Worm (Caenorhabditis elegans): ENCODE measurements around the gene mtl-1.

The mtl-1 gene

DNA sequence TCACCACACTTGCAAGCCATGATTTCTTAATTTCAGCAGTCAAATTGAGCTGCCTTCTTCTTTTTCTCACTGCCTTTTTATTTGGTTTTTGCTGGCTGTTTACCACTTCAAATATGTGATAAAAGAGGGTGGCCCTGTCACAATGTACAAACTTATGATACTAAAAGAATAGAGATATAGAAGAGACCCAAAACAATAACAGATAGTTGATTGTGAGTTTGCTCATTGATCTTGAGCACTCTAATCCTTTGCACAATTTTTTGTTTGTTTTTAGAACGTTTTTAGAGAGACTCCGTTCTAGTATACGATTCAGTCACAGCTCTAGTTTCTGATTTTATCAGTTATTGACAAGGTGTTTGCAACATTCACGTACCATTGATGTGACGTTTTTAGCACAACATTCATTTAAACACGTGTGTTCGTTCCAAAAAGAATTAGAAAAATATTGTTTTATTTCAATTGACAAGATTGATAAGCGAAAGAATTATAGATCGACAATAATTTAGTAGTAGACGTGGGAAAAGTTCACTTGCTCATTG, at the start of gene mtl-1:
Gene mtl-1 (minus strand): TSS at position 51 of the 539 bp plus-strand sequence.
- no peak for TF ChIP-seq F13H6.1 (tag; optimal IDR thresholded peaks at IDR 0.05)

DNA sequence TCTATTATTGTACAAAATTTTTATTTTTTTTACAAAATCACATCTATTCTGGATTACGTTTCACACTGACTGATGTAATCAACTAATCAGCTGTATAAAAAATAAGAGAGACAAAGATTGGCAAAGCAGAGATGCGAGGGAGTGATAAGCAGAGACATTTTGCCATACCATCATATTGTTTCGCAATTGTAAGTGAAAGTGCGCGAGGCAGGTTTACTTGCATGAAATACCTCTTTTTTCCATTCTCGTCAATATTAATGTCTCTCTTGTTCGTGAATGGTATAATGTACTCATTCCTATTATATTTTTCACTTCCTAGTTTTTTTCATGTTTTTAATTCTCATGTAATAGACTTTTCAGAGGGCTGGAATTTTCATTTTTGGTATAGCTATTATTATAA, 45.2 kb upstream of the mtl-1 start:
- no peak for TF ChIP-seq dmd-4 (tag; optimal IDR thresholded peaks at IDR 0.05; ENCODE audit: borderline replicate concordance)
- TF ChIP-seq che-1 (tag; optimal IDR thresholded peaks at IDR 0.05): no peak
- no peak for TF ChIP-seq C08G9.2 (tag; optimal IDR thresholded peaks at IDR 0.05)
- TF ChIP-seq hlh-8 (tag; optimal IDR thresholded peaks at IDR 0.05): no peak
- no peak for TF ChIP-seq syd-9 (tag; optimal IDR thresholded peaks at IDR 0.05)
- no peak for TF ChIP-seq odd-2 (tag; optimal IDR thresholded peaks at IDR 0.05)
- no peak for TF ChIP-seq tbx-7 (tag; optimal IDR thresholded peaks at IDR 0.05)
- no peak for TF ChIP-seq K09A11.1 (tag; optimal IDR thresholded peaks at IDR 0.05; ENCODE audit: insufficient read depth)
- TF ChIP-seq unc-3 (GFP tag; conservative IDR thresholded peaks at IDR 0.05): no peak
- TF ChIP-seq unc-3 (tag; optimal IDR thresholded peaks at IDR 0.05): no peak
- no peak for TF ChIP-seq fkh-10 (GFP tag; optimal IDR thresholded peaks at IDR 0.05)
- no peak for TF ChIP-seq lim-6 (tag; optimal IDR thresholded peaks at IDR 0.05)
- TF ChIP-seq rnt-1 (tag; optimal IDR thresholded peaks at IDR 0.05): no peak
- TF ChIP-seq ceh-45 (GFP tag; IDR thresholded peaks at IDR 0.05): no peak

DNA sequence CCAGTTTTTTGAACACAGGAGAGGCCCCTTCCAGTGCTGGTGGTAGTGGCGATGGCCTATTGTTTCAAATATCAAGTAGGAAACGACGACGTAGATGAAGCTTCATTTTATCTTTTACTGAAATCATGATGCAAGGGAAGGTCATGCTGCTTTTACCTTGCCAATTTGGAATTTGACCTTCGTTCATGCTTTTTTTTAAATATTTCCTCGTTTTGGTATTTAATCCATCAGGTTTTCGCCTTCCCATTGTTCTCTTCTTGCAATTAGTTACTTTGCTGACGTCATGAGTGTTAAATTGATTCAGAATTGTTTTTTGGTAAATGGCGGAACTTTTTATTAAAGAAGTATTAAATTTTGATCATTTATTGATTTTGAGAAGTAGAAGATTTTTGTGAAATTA, 44.4 kb upstream of the mtl-1 start:
- no peak for TF ChIP-seq sdc-2 (tag; optimal IDR thresholded peaks at IDR 0.05)
- TF ChIP-seq ref-2 (tag; optimal IDR thresholded peaks at IDR 0.05): no peak
- no peak for TF ChIP-seq sox-2 (GFP tag; IDR thresholded peaks at IDR 0.05)
- TF ChIP-seq sox-4 (tag; optimal IDR thresholded peaks at IDR 0.05): no peak
- TF ChIP-seq ceh-9 (tag; optimal IDR thresholded peaks at IDR 0.05): no peak
- TF ChIP-seq hlh-8 (tag; optimal IDR thresholded peaks at IDR 0.05): no peak
- no peak for TF ChIP-seq ets-4 (tag; optimal IDR thresholded peaks at IDR 0.05)
- TF ChIP-seq Y22D7AL.16 (tag; optimal IDR thresholded peaks at IDR 0.05): no peak
- TF ChIP-seq che-1 (tag; optimal IDR thresholded peaks at IDR 0.05): no peak
- TF ChIP-seq ceh-18 (tag; optimal IDR thresholded peaks at IDR 0.05): no peak

DNA sequence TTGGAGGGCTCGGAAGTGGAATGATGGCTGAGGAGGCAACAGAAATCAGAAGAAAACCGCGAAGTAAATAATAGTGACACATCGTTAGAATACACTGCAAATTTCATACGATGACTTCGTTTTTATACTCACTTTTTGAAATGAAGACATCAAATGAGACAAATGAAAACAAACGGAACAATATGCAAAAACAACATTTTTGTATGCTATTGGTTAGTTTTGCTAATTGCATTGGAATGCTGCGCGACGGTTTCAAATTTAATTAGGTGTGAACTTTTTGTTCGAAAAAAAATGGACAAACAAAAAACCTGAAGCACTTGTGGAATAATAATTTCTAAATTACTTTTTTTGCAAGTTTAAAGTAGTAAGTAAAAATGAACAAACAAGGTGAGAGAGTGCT, 41.3 kb upstream of the mtl-1 start, which contains the start of gene grl-8:
Gene grl-8 (minus strand): TSS at position 101 of the 400 bp plus-strand sequence.
- TF ChIP-seq zip-5 (tag; optimal IDR thresholded peaks at IDR 0.05) (no peak), ceh-19 (GFP tag; optimal IDR thresholded peaks at IDR 0.05) (no peak), lim-6 (tag; optimal IDR thresholded peaks at IDR 0.05) (no peak), pros-1 (tag; optimal IDR thresholded peaks at IDR 0.05) (no peak), C38D4.7 (GFP tag; optimal IDR thresholded peaks at IDR 0.05) (no peak)

DNA sequence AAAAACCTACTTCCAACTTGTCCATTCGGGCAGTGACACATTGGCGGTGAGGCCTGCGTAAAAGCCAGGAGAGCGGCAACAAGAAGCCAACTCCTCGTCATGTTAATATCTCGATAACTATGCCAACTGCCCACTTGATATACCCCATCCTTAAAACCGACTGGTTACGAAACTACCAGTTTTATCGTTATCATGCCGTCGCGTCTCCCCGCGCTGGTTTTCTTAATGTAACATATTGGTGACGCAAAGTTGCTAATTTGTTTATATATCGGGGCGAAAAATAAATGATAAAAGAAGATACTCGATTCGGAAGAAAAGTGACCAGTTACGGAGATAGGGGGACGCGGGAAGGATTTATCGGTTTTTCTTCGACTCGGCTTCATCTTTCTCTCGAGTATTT, 39.9 kb upstream of the mtl-1 start, which contains the start of gene grl-9:
Gene grl-9 (minus strand): TSS at position 101 of the 400 bp plus-strand sequence.
- TF ChIP-seq ceh-2 (tag; optimal IDR thresholded peaks at IDR 0.05) (no peak), nfya-1 (tag; optimal IDR thresholded peaks at IDR 0.05) (no peak), sdc-2 (tag; optimal IDR thresholded peaks at IDR 0.05) (no peak), pha-2 (tag; optimal IDR thresholded peaks at IDR 0.05) (no peak), unc-55 (GFP tag; optimal IDR thresholded peaks at IDR 0.05) (no peak), pros-1 (tag; optimal IDR thresholded peaks at IDR 0.05) (no peak), dve-1 (tag; optimal IDR thresholded peaks at IDR 0.05) (no peak), zip-5 (tag; optimal IDR thresholded peaks at IDR 0.05) (no peak)

DNA sequence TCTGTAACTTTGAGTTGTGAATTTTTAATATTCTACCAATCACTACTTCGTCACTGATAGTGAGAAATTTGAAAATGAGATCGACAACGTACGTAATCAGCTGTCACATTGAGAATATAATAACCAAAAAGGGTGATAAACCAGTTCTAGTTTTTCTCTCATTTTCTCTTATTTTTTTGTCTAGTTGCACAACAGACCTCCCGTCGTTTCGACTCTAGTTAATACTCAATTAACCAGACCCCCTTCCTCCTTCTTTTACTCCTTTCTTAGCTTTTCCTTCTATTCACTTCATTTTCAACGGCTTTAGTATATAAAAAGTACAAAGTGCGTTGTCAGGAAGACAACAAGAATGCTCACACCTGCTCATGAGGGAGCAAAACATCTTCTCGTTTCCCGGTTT, 35.6 kb upstream of the mtl-1 start, which contains the start of gene ZC487.1:
Gene ZC487.1 (plus strand): TSS at position 301 of the 400 bp plus-strand sequence.
- TF ChIP-seq nfya-1 (tag; optimal IDR thresholded peaks at IDR 0.05): no peak
- no peak for TF ChIP-seq pat-9 (tag; optimal IDR thresholded peaks at IDR 0.05)
- no peak for TF ChIP-seq hlh-13 (GFP tag; optimal IDR thresholded peaks at IDR 0.05)
- TF ChIP-seq fkh-10 (GFP tag; optimal IDR thresholded peaks at IDR 0.05): no peak
- no peak for TF ChIP-seq tbx-2 (tag; optimal IDR thresholded peaks at IDR 0.05)
- TF ChIP-seq nhr-232 (tag; optimal IDR thresholded peaks at IDR 0.05): no peak
- no peak for TF ChIP-seq tbx-7 (tag; optimal IDR thresholded peaks at IDR 0.05)
- no peak for TF ChIP-seq ceh-48 (tag; optimal IDR thresholded peaks at IDR 0.05)
- TF ChIP-seq sdc-2 (tag; optimal IDR thresholded peaks at IDR 0.05): no peak
- no peak for TF ChIP-seq mec-3 (tag; optimal IDR thresholded peaks at IDR 0.05; ENCODE audit: borderline replicate concordance)
- TF ChIP-seq ceh-2 (tag; optimal IDR thresholded peaks at IDR 0.05): no peak
- TF ChIP-seq C38D4.7 (GFP tag; optimal IDR thresholded peaks at IDR 0.05): no peak
- no peak for TF ChIP-seq ttx-3 (tag; optimal IDR thresholded peaks at IDR 0.05)
- no peak for TF ChIP-seq Y22D7AL.16 (tag; optimal IDR thresholded peaks at IDR 0.05)
- no peak for TF ChIP-seq hlh-15 (tag; optimal IDR thresholded peaks at IDR 0.05)
- no peak for TF ChIP-seq dve-1 (tag; optimal IDR thresholded peaks at IDR 0.05)
- TF ChIP-seq madf-2 (tag; optimal IDR thresholded peaks at IDR 0.05): no peak
- TF ChIP-seq eyg-1 (tag; optimal IDR thresholded peaks at IDR 0.05): no peak
- TF ChIP-seq ets-4 (tag; optimal IDR thresholded peaks at IDR 0.05): no peak
